Worm (Caenorhabditis elegans) whole organism, L3 larva: ENCODE data around the gene ZK795.2.

Source experiments
- R02D3.7 ChIP-seq: fragments of 150-350 bp; optimal IDR thresholded peaks from 2 replicates; lab custom pipeline; 2014; ENCODE audit warnings: missing biosample characterization, missing genetic modification characterization
- egl-5 ChIP-seq: fragments of 150-350 bp; optimal IDR thresholded peaks from 2 replicates; lab custom pipeline; 2017; ENCODE audit warnings: missing biosample characterization, missing genetic modification reagents, missing genetic modification characterization, inconsistent platforms
- lin-39 ChIP-seq: fragments of 150-350 bp; optimal IDR thresholded peaks from 2 replicates; lab custom pipeline; 2018; ENCODE audit warnings: missing biosample characterization, missing genetic modification reagents, missing genetic modification characterization
- nhr-12 ChIP-seq: fragments of 150-350 bp; optimal IDR thresholded peaks from 2 replicates; lab custom pipeline; 2014; ENCODE audit warnings: missing biosample characterization, missing genetic modification characterization
- ztf-11 ChIP-seq: fragments of 150-350 bp; optimal IDR thresholded peaks from 2 replicates; lab custom pipeline; 2014; ENCODE audit warnings: missing biosample characterization, missing genetic modification characterization

DNA sequence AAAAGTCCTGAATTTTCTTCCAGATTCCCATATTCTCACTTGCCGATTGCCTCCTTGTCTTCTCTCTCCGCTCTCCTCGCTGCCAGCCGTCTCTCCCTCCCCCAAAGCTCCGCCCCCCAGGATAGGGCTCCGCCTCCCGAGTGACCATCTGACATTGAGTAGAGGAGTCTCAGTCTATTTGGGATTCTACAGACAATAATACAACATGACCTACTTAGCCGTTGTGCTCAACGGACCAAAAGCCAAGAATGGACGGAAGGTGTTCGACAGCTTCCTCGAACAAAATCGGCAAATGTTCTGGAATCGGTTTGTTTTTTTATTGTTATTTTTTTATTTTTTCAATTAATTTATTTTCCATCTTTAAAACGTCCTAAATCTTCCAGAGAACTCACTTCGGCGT, 16.8 kb downstream of the ZK795.2 start, which contains the start of gene ham-1:
- TF ChIP-seq R02D3.7 (tag; lab: Kevin White, UChicago), result no peak
- TF ChIP-seq nhr-12 (tag; lab: Kevin White, UChicago), result no peak
- TF ChIP-seq lin-39 (tag; lab: Kevin White, UChicago), result no peak
- no peak for TF ChIP-seq egl-5
- no peak for TF ChIP-seq ztf-11
